Worm (Caenorhabditis elegans): ENCODE measurements around the gene ife-1.

Gene ife-1

ce11 chrIII:13305537-13305936, 37.7 kb upstream of the ife-1 start:
- TF ChIP-seq skn-1 (tag; optimal IDR thresholded peaks at IDR 0.05) (no peak), unc-55 (GFP tag; optimal IDR thresholded peaks at IDR 0.05) (no peak), unc-62 (GFP tag; optimal IDR thresholded peaks at IDR 0.05) (no peak), sma-9 (GFP tag; optimal IDR thresholded peaks at IDR 0.05) (no peak), sma-9 (tag; optimal IDR thresholded peaks at IDR 0.05) (no peak), egl-27 (tag; optimal IDR thresholded peaks at IDR 0.05) (no peak), lin-13 (GFP tag; optimal IDR thresholded peaks at IDR 0.05) (no peak), sem-4 (tag; optimal IDR thresholded peaks at IDR 0.05) (no peak), F13H6.1 (tag; optimal IDR thresholded peaks at IDR 0.05) (no peak), nhr-237 (tag; optimal IDR thresholded peaks at IDR 0.05) (no peak), Y55F3AM.14 (GFP tag; optimal IDR thresholded peaks at IDR 0.05) (no peak), nhr-23 (tag; optimal IDR thresholded peaks at IDR 0.05) (no peak), zag-1 (tag; optimal IDR thresholded peaks at IDR 0.05) (no peak), nhr-129 (tag; optimal IDR thresholded peaks at IDR 0.05) (no peak), blmp-1 (tag; optimal IDR thresholded peaks at IDR 0.05; ENCODE audit: insufficient read depth) (no peak), R02D3.7 (tag; optimal IDR thresholded peaks at IDR 0.05) (no peak), ztf-4 (tag; optimal IDR thresholded peaks at IDR 0.05) (no peak), dmd-4 (tag; optimal IDR thresholded peaks at IDR 0.05) (no peak)

DNA sequence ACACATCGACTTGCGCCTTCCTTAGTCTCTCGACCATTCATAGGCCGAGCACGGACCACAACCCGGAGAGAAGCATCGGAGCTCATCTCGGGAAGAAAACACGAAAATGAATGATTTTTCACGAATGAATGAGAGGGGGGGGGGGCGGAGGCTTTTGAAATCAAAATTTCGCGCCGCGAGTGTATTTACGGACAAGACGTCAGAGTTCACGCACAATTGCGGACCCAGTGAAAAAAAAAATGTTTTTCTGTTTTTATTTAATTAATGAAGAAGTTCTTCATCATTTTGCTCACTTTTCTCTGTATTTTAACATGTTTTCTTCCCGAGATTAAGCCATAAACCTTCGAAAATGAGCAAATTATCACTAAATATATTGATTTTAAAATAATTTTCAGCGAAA, 36.1 kb upstream of the ife-1 start, which contains the start of the genes klp-19 and slc-36.1:
klp-19 (minus strand) TSS at position 153 of the 400 bp plus-strand sequence.
slc-36.1 (plus strand) TSS at position 396 of the 400 bp plus-strand sequence.
- no peak for TF ChIP-seq dmd-4 (tag; optimal IDR thresholded peaks at IDR 0.05)
- peak; percentile 19 for TF ChIP-seq crh-2 (tag; optimal IDR thresholded peaks at IDR 0.05)
- peak; percentile 71 for TF ChIP-seq C34F6.9 (tag; optimal IDR thresholded peaks at IDR 0.05)
- TF ChIP-seq nhr-25 (tag; optimal IDR thresholded peaks at IDR 0.05) = peak; percentile 13
- peak; percentile 62 for TF ChIP-seq gmeb-1 (tag; optimal IDR thresholded peaks at IDR 0.05)
- no peak for TF ChIP-seq sma-3 (GFP tag; optimal IDR thresholded peaks at IDR 0.05)
- peak; percentile 70 for TF ChIP-seq unc-55 (GFP tag; optimal IDR thresholded peaks at IDR 0.05)

DNA sequence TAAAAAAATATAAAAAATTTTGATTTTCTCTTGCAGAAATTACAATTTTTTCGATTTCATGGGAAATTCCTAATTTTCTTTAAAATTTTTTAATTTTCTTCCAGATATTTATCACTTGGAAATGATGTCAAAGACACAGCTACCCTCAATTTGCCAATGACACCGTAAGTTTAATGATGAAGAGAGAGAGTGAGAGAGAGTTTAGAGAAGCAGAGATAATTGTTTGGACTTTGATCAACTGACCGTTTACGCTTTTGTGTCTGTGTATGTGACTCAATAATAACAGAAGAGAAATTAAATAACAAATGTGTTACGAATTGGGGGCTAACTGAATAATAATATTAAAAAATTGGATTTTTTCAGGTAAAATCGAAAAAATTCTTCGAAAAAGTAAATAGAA, 32.7 kb upstream of the ife-1 start:
- TF ChIP-seq zag-1 (tag; optimal IDR thresholded peaks at IDR 0.05) (no peak), ceh-82 (tag; optimal IDR thresholded peaks at IDR 0.05) (no peak), crh-2 (tag; optimal IDR thresholded peaks at IDR 0.05) (peak; percentile 48), alr-1 (tag; optimal IDR thresholded peaks at IDR 0.05) (no peak), sem-4 (tag; optimal IDR thresholded peaks at IDR 0.05) (no peak), sma-3 (GFP tag; optimal IDR thresholded peaks at IDR 0.05) (no peak), Y55F3AM.14 (GFP tag; optimal IDR thresholded peaks at IDR 0.05) (no peak), mab-5 (tag; optimal IDR thresholded peaks at IDR 0.05) (no peak), fos-1 (tag; optimal IDR thresholded peaks at IDR 0.05) (peak; percentile 66), nhr-237 (tag; optimal IDR thresholded peaks at IDR 0.05) (no peak), nhr-77 (tag; optimal IDR thresholded peaks at IDR 0.05) (no peak), nhr-129 (tag; optimal IDR thresholded peaks at IDR 0.05) (no peak), nhr-10 (tag; optimal IDR thresholded peaks at IDR 0.05) (no peak), peb-1 (tag; optimal IDR thresholded peaks at IDR 0.05) (no peak), C34F6.9 (tag; optimal IDR thresholded peaks at IDR 0.05) (peak; percentile 11), lin-13 (GFP tag; optimal IDR thresholded peaks at IDR 0.05) (no peak), nhr-23 (tag; optimal IDR thresholded peaks at IDR 0.05) (no peak), snpc-4 (tag; optimal IDR thresholded peaks at IDR 0.05) (no peak), F13H6.1 (tag; optimal IDR thresholded peaks at IDR 0.05) (no peak), blmp-1 (tag; optimal IDR thresholded peaks at IDR 0.05; ENCODE audit: insufficient read depth) (no peak), egl-27 (tag; optimal IDR thresholded peaks at IDR 0.05) (no peak), ama-1 (optimal IDR thresholded peaks at IDR 0.05) (no peak), sma-9 (GFP tag; optimal IDR thresholded peaks at IDR 0.05) (no peak), sma-9 (tag; optimal IDR thresholded peaks at IDR 0.05) (no peak), ceh-16 (tag; optimal IDR thresholded peaks at IDR 0.05) (no peak), ztf-1 (GFP tag; conservative IDR thresholded peaks at IDR 0.05) (no peak), mdl-1 (tag; optimal IDR thresholded peaks at IDR 0.05) (no peak), ztf-11 (tag; optimal IDR thresholded peaks at IDR 0.05) (no peak), R02D3.7 (tag; optimal IDR thresholded peaks at IDR 0.05) (no peak), ztf-4 (tag; optimal IDR thresholded peaks at IDR 0.05) (no peak), lsy-2 (tag; optimal IDR thresholded peaks at IDR 0.05) (peak in 1 of 2 experiments; percentile 27), gmeb-1 (tag; optimal IDR thresholded peaks at IDR 0.05) (peak; percentile 36), dmd-4 (tag; optimal IDR thresholded peaks at IDR 0.05) (no peak), nhr-25 (tag; optimal IDR thresholded peaks at IDR 0.05) (peak; percentile 32), nhr-6 (tag; optimal IDR thresholded peaks at IDR 0.05) (no peak)
